Worm (Caenorhabditis elegans) whole organism, early embryonic: ENCODE data around the gene C53C11.1.

ENCODE experiments used
- ama-1 ChIP-seq: fragments of 150-350 bp; optimal IDR thresholded peaks from 2 replicates; lab custom pipeline; 2014
- ceh-13 ChIP-seq: fragments of 200-800 bp; sonication (Bioruptor generic); optimal IDR thresholded peaks from 2 replicates; lab custom pipeline; 2018; ENCODE audit warnings: mild to moderate bottlenecking, missing genetic modification characterization, missing compliant biosample characterization
- ceh-36 ChIP-seq: sonication (generic microtip); optimal IDR thresholded peaks from 2 replicates; lab custom pipeline; 2016; ENCODE audit warnings: missing genetic modification characterization, inconsistent platforms, missing compliant biosample characterization
- ets-7 ChIP-seq: sonication (generic microtip); optimal IDR thresholded peaks from 2 replicates; lab custom pipeline; 2016; ENCODE audit warnings: missing genotype, missing genetic modification characterization, missing compliant biosample characterization
- flt-1 ChIP-seq: fragments of 200-800 bp; sonication (Bioruptor generic); IDR thresholded peaks from 2 replicates; pipeline ENCODE4 v1.3.6; 2022; ENCODE audit warnings: missing genetic modification characterization, missing compliant biosample characterization
- hmg-4 ChIP-seq: fragments of 200-800 bp; sonication (Bioruptor generic); optimal IDR thresholded peaks from 2 replicates; lab custom pipeline; 2018; ENCODE audit warnings: mild to moderate bottlenecking, missing genetic modification characterization, missing compliant biosample characterization
- hnd-1 ChIP-seq: sonication (generic microtip); optimal IDR thresholded peaks from 2 replicates; lab custom pipeline; 2016; ENCODE audit warnings: missing genetic modification characterization, missing compliant biosample characterization
- pes-1 ChIP-seq: fragments of 200-800 bp; sonication (Bioruptor generic); IDR thresholded peaks from 2 replicates; pipeline ENCODE4 v1.3.6; 2022; ENCODE audit warnings: missing genetic modification reagents, missing genetic modification characterization, missing compliant biosample characterization
- scrt-1 ChIP-seq: fragments of 200-800 bp; sonication (Bioruptor generic); IDR thresholded peaks from 2 replicates; pipeline ENCODE4 v1.3.6; 2022; ENCODE audit warnings: missing genetic modification characterization, missing compliant biosample characterization
- sea-1 ChIP-seq: fragments of 200-800 bp; sonication (Bioruptor generic); conservative IDR thresholded peaks from 2 replicates; pipeline ENCODE4 v1.3.6; 2022; ENCODE audit warnings: missing genetic modification characterization, missing compliant biosample characterization
- tbx-37 ChIP-seq: fragments of 200-800 bp; sonication (Bioruptor generic); conservative IDR thresholded peaks from 2 replicates; pipeline ENCODE4 v1.3.6; 2022; ENCODE audit warnings: missing genetic modification reagents, missing genetic modification characterization, missing compliant biosample characterization

DNA sequence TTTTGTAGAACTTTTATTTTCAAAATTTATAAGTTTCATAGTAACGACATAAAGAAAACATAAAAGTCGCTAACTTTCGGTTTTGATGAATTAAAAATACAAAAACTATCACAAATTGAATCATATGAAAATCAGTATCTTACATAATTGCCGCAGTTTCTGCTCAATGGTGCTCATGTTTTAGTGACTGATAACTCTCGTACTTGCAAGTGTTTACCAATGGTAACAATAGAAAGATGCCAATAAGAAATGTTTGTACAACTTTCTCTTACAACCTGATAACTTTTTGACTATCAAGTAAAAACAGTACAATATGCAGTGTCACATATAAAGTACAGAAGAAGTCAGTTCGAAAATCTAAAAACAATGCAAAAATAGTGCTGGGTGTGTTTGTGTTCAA, 45.5 kb downstream of the C53C11.1 start:
- TF ChIP-seq ets-7 (tag; lab: Kevin White, UChicago), result no peak
- TF ChIP-seq ama-1 (lab: Kevin White, UChicago), result no peak
- no peak for TF ChIP-seq flt-1 (GFP tag; lab: Robert Waterston, UW)
- no peak for TF ChIP-seq sea-1
- TF ChIP-seq ceh-13, result no peak
- TF ChIP-seq ceh-36 (tag; lab: Kevin White, UChicago), result no peak
- no peak for TF ChIP-seq hnd-1 (tag; lab: Kevin White, UChicago)
- no peak for TF ChIP-seq hmg-4 (GFP tag; lab: Kevin White, UChicago)
- TF ChIP-seq tbx-37 (GFP tag; lab: Robert Waterston, UW), result no peak
- no peak for TF ChIP-seq pes-1 (GFP tag; lab: Robert Waterston, UW)
- no peak for TF ChIP-seq scrt-1 (GFP tag; lab: Robert Waterston, UW)
